Fruit fly (Drosophila melanogaster): ENCODE results near the gene mew.
A peak's percentile ranks its signal among the peaks of the same experiment; 100 is the strongest.

Gene mew

dm6 chrX:13273417-13273816 is 15.1 kb upstream of the mew start (continued):
- TF ChIP-seq ci (GFP tag; IDR thresholded peaks at IDR 0.05) (peak; percentile 54; the same call in 2 of the 3 replicates), Pdp1 (GFP tag; optimal IDR thresholded peaks at IDR 0.05) (peak in 1 of 2 experiments; percentile 20), CG18262 (tag; optimal IDR thresholded peaks at IDR 0.05) (no peak), ttk (GFP tag; IDR thresholded peaks at IDR 0.05) (peak; percentile 36; the same call in 1 of the 2 replicates), knrl (GFP tag; IDR thresholded peaks at IDR 0.05; ENCODE audit: partially characterized antibody) (no peak), pan (optimal IDR thresholded peaks at IDR 0.05) (no peak), pan (GFP tag; optimal IDR thresholded peaks at IDR 0.05 in 1 of 2, IDR thresholded peaks at IDR 0.05 in 1 of 2) (peak in 1 of 2 experiments; percentile 15), mam (GFP tag; optimal IDR thresholded peaks at IDR 0.05) (peak; percentile 1), CG9932 (GFP tag; IDR thresholded peaks at IDR 0.05) (peak; percentile 44), bsh (GFP tag; optimal IDR thresholded peaks at IDR 0.05) (peak in 1 of 2 experiments; percentile 19), wdn (GFP tag; IDR thresholded peaks at IDR 0.05) (0 out of 2 replicates have a peak, but pooled peaks have one; percentile 6), CG17612 (GFP tag; IDR thresholded peaks at IDR 0.05) (0 out of 2 replicates have a peak, but pooled peaks have one; percentile 12), crol (GFP tag; IDR thresholded peaks at IDR 0.05) (peak; percentile 55), hkb (optimal IDR thresholded peaks at IDR 0.05) (no peak), hkb (GFP tag; IDR thresholded peaks at IDR 0.05) (0 out of 2 replicates have a peak, but pooled peaks have one; percentile 28), CG13624 (GFP tag; optimal IDR thresholded peaks at IDR 0.05) (no peak), tio (GFP tag; optimal IDR thresholded peaks at IDR 0.05) (no peak), pho (GFP tag; optimal IDR thresholded peaks at IDR 0.05) (no peak), cas (GFP tag; IDR thresholded peaks at IDR 0.05) (no peak), CG4820 (GFP tag; optimal IDR thresholded peaks at IDR 0.05) (no peak), Hand (GFP tag; optimal IDR thresholded peaks at IDR 0.05) (no peak), CG10366 (GFP tag; IDR thresholded peaks at IDR 0.05) (peak; percentile 36)

dm6 chrX:13272676-13273233 is 14.5 kb upstream of the mew start:
- no peak for TF ChIP-seq CG17802 (tag; optimal IDR thresholded peaks at IDR 0.05)
- no peak for TF ChIP-seq CG14050 (GFP tag; IDR thresholded peaks at IDR 0.05)
- no peak for TF ChIP-seq her (GFP tag; optimal IDR thresholded peaks at IDR 0.05)
- TF ChIP-seq Trl (optimal IDR thresholded peaks at IDR 0.05) = peak; percentile 29 to 41
- no peak for TF ChIP-seq Trl (GFP tag; optimal IDR thresholded peaks at IDR 0.05)
- no peak for TF ChIP-seq CG1832 (GFP tag; optimal IDR thresholded peaks at IDR 0.05)
- TF ChIP-seq CG32767 (GFP tag; IDR thresholded peaks at IDR 0.05) = no peak
- no peak for TF ChIP-seq pfk (GFP tag; optimal IDR thresholded peaks at IDR 0.05)
- peak; percentile 17 for TF ChIP-seq CG10979 (tag; optimal IDR thresholded peaks at IDR 0.05)
- TF ChIP-seq seq (GFP tag; IDR thresholded peaks at IDR 0.05) = no peak
- TF ChIP-seq CG12391 (tag; optimal IDR thresholded peaks at IDR 0.05) = peak; percentile 15
- TF ChIP-seq CG13296 (GFP tag; optimal IDR thresholded peaks at IDR 0.05) = no peak
- TF ChIP-seq CG9876 (GFP tag; optimal IDR thresholded peaks at IDR 0.05) = no peak
- TF ChIP-seq Xbp1 (GFP tag; optimal IDR thresholded peaks at IDR 0.05) = peak; percentile 10
- 0 out of 3 replicates have a peak, but pooled peaks have one; percentile 10 for TF ChIP-seq zfh1 (GFP tag; IDR thresholded peaks at IDR 0.05)
- no peak for TF ChIP-seq CG17385 (GFP tag; optimal IDR thresholded peaks at IDR 0.05)
- TF ChIP-seq CG32532 (GFP tag; IDR thresholded peaks at IDR 0.05) = no peak
- peak; percentile 18 for TF ChIP-seq CG7839 (tag; optimal IDR thresholded peaks at IDR 0.05)
- no peak for TF ChIP-seq ems (GFP tag; optimal IDR thresholded peaks at IDR 0.05)
- no peak for TF ChIP-seq CG12071 (GFP tag; optimal IDR thresholded peaks at IDR 0.05)
- peak; percentile 12 for TF ChIP-seq CG12769 (tag; optimal IDR thresholded peaks at IDR 0.05)
- TF ChIP-seq Awh (GFP tag; IDR thresholded peaks at IDR 0.05) = no peak
- peak; percentile 40 for TF ChIP-seq Oli (tag; optimal IDR thresholded peaks at IDR 0.05)
- no peak for TF ChIP-seq tio (GFP tag; optimal IDR thresholded peaks at IDR 0.05)
- TF ChIP-seq Med (GFP tag) = peak; percentile 59
- TF ChIP-seq oc (tag; optimal IDR thresholded peaks at IDR 0.05) = peak; percentile 26
- no peak for TF ChIP-seq bcd (GFP tag; optimal IDR thresholded peaks at IDR 0.05)
- 0 out of 2 replicates have a peak, but pooled peaks have one; percentile 24 for TF ChIP-seq CG17328 (GFP tag; IDR thresholded peaks at IDR 0.05)
- no peak for TF ChIP-seq Spps (tag; optimal IDR thresholded peaks at IDR 0.05)
- TF ChIP-seq CG9932 (GFP tag; IDR thresholded peaks at IDR 0.05) = no peak
- TF ChIP-seq ewg (GFP tag; optimal IDR thresholded peaks at IDR 0.05) = no peak
